Fruit fly (Drosophila melanogaster) whole organism, embryonic: ENCODE results near the gene fan.
A peak's percentile ranks its signal among the peaks of the same experiment; 100 is the strongest.

ENCODE experiments used
- Antp ChIP-seq: fragments of 200-800 bp; sonication (Bioruptor generic); optimal IDR thresholded peaks from 3 replicates; lab custom pipeline; 2016; ENCODE audit warnings: missing biosample characterization, missing genetic modification characterization
- B-H2 ChIP-seq: fragments of 200-800 bp; sonication (Bioruptor generic); optimal IDR thresholded peaks from 2 replicates; lab custom pipeline; 2018; ENCODE audit warnings: missing biosample characterization, mild to moderate bottlenecking, missing genetic modification characterization
- Bdp1 ChIP-seq: fragments of 200-800 bp; sonication (Bioruptor generic); optimal IDR thresholded peaks from 3 replicates; lab custom pipeline; 2016; ENCODE audit warnings: missing biosample characterization, missing genetic modification characterization
- C15 ChIP-seq: fragments of 200-800 bp; sonication (Bioruptor generic); IDR thresholded peaks from 3 replicates; pipeline ENCODE4 v1.3.6; 2022; ENCODE audit warnings: missing biosample characterization, missing genetic modification characterization
- CG10321 ChIP-seq: fragments of 200-800 bp; sonication (Bioruptor generic); IDR thresholded peaks from 2 replicates; pipeline ENCODE4 v1.3.6; 2022; ENCODE audit warnings: missing biosample characterization, missing genetic modification characterization
- CG10543 ChIP-seq: fragments of 200-800 bp; sonication (Bioruptor generic); optimal IDR thresholded peaks from 3 replicates; lab custom pipeline; 2017; ENCODE audit warnings: missing biosample characterization, mild to moderate bottlenecking, missing genetic modification characterization, moderate library complexity
- CG11504 ChIP-seq: fragments of 200-800 bp; sonication (Bioruptor generic); optimal IDR thresholded peaks from 3 replicates; lab custom pipeline; 2019; ENCODE audit warnings: missing biosample characterization, mild to moderate bottlenecking, missing genetic modification characterization, moderate library complexity
- CG12744 ChIP-seq: fragments of 200-800 bp; sonication (Bioruptor generic); optimal IDR thresholded peaks from 2 replicates; lab custom pipeline; 2016; ENCODE audit warnings: missing biosample characterization, missing genetic modification characterization
- CG12769 ChIP-seq: fragments of 200-800 bp; sonication (Bioruptor generic); optimal IDR thresholded peaks from 2 replicates; lab custom pipeline; 2019; ENCODE audit warnings: missing biosample characterization, mild to moderate bottlenecking, missing genetic modification characterization, moderate library complexity
- CG14965 ChIP-seq: fragments of 200-800 bp; sonication (Bioruptor generic); optimal IDR thresholded peaks from 2 replicates; lab custom pipeline; 2016; ENCODE audit warnings: missing biosample characterization, missing genetic modification characterization, borderline replicate concordance
- CG17359 ChIP-seq: fragments of 200-800 bp; sonication (Bioruptor generic); optimal IDR thresholded peaks from 3 replicates; lab custom pipeline; 2018; ENCODE audit warnings: missing biosample characterization, mild to moderate bottlenecking, missing genetic modification characterization, moderate library complexity
- CG17361 ChIP-seq: fragments of 200-800 bp; sonication (Bioruptor generic); IDR thresholded peaks from 3 replicates; pipeline ENCODE4 v1.3.6; 2022; ENCODE audit warnings: missing biosample characterization, missing genetic modification characterization
- CG18619 ChIP-seq: fragments of 200-800 bp; sonication (Bioruptor generic); optimal IDR thresholded peaks from 3 replicates; lab custom pipeline; 2017; ENCODE audit warnings: missing biosample characterization, mild to moderate bottlenecking, missing genetic modification characterization
- CG32532 ChIP-seq: fragments of 200-800 bp; sonication (Bioruptor generic); IDR thresholded peaks from 2 replicates; pipeline ENCODE4 v1.3.6; 2022; ENCODE audit warnings: missing biosample characterization, missing genetic modification characterization
- CG32767 ChIP-seq: fragments of 200-800 bp; sonication (Bioruptor generic); IDR thresholded peaks from 2 replicates; pipeline ENCODE4 v1.3.6; 2022; ENCODE audit warnings: missing biosample characterization, missing genetic modification characterization
- CG33213 ChIP-seq: fragments of 200-800 bp; sonication (Bioruptor generic); optimal IDR thresholded peaks from 3 replicates; lab custom pipeline; 2016; ENCODE audit warnings: missing biosample characterization, missing genetic modification characterization
- CG4617 ChIP-seq: fragments of 200-800 bp; sonication (Bioruptor generic); optimal IDR thresholded peaks from 3 replicates; lab custom pipeline; 2016; ENCODE audit warnings: missing biosample characterization, missing genetic modification characterization, borderline replicate concordance
- CG4730 ChIP-seq: fragments of 200-800 bp; sonication (Bioruptor generic); IDR thresholded peaks from 2 replicates; pipeline ENCODE4 v1.3.6; 2022; ENCODE audit warnings: missing biosample characterization, missing genetic modification characterization
- CG6175 ChIP-seq: fragments of 200-800 bp; sonication (Bioruptor generic); IDR thresholded peaks from 3 replicates; pipeline ENCODE4 v1.3.6; 2022; ENCODE audit warnings: missing biosample characterization, missing genetic modification characterization
- CG6654 ChIP-seq: fragments of 200-800 bp; sonication (Bioruptor generic); optimal IDR thresholded peaks from 2 replicates; lab custom pipeline; 2017; ENCODE audit warnings: missing biosample characterization, mild to moderate bottlenecking, missing genetic modification characterization
- CG6791 ChIP-seq: fragments of 200-800 bp; sonication (Bioruptor generic); IDR thresholded peaks from 3 replicates; pipeline ENCODE4 v1.3.6; 2022; ENCODE audit warnings: missing biosample characterization, missing genetic modification characterization; ENCODE audit not compliant: partially characterized antibody
- CG6813 ChIP-seq: fragments of 200-800 bp; sonication (Bioruptor generic); optimal IDR thresholded peaks from 2 replicates; lab custom pipeline; 2017; ENCODE audit warnings: missing biosample characterization, missing genetic modification characterization, mild to moderate bottlenecking, moderate library complexity, missing genetic modification reagents
- CG7963 ChIP-seq: fragments of 200-800 bp; sonication (Bioruptor generic); IDR thresholded peaks from 3 replicates; pipeline ENCODE4 v1.3.6; 2022; ENCODE audit warnings: missing biosample characterization, missing genetic modification characterization; ENCODE audit not compliant: partially characterized antibody
- D ChIP-seq, 2 experiments: fragments of 200-800 bp in 1 of 2; fragments of >200 bp in 1 of 2; sonication (Bioruptor generic) in 1 of 2; optimal IDR thresholded peaks; 2 replicates in 1 of 2; 3 replicates in 1 of 2; lab custom pipeline; 2017; ENCODE audit warnings: mild to moderate bottlenecking in 1 of 2, missing biosample characterization in 1 of 2, missing genetic modification characterization in 1 of 2, missing genetic modification reagents in 1 of 2
- Elba2 ChIP-seq: fragments of 200-800 bp; sonication (Bioruptor generic); optimal IDR thresholded peaks from 3 replicates; lab custom pipeline; 2016; ENCODE audit warnings: missing biosample characterization, missing genetic modification characterization
- TFAM ChIP-seq: fragments of 200-800 bp; sonication (Bioruptor generic); optimal IDR thresholded peaks from 2 replicates; lab custom pipeline; 2017; ENCODE audit warnings: missing biosample characterization, missing genetic modification characterization, inconsistent platforms
- Trl ChIP-seq, 3 experiments: fragments of >200 bp in 2 of 3; fragments of 200-800 bp in 1 of 3; sonication (Bioruptor generic) in 1 of 3; optimal IDR thresholded peaks; 2 replicates in 1 of 3; 3 replicates in 2 of 3; lab custom pipeline; 2016 to 2017; ENCODE audit warnings: missing biosample characterization in 1 of 3, missing genetic modification characterization in 1 of 3
- amos ChIP-seq: fragments of 200-800 bp; sonication (Bioruptor generic); IDR thresholded peaks from 2 replicates; pipeline ENCODE4 v1.3.6; 2022; ENCODE audit warnings: missing biosample characterization, missing genetic modification characterization; ENCODE audit not compliant: partially characterized antibody
- cg ChIP-seq: fragments of 200-800 bp; sonication (Bioruptor generic); optimal IDR thresholded peaks from 3 replicates; lab custom pipeline; 2019; ENCODE audit warnings: missing biosample characterization, mild to moderate bottlenecking, missing genetic modification characterization, moderate library complexity
- chif ChIP-seq, 2 experiments: fragments of 200-800 bp; sonication (Bioruptor generic); optimal IDR thresholded peaks; 3 replicates each; lab custom pipeline; 2016; ENCODE audit warnings: missing biosample characterization in 2 of 2, missing genetic modification characterization in 2 of 2
- chinmo ChIP-seq: fragments of 200-800 bp; sonication (Bioruptor generic); IDR thresholded peaks from 4 replicates; pipeline ENCODE4 v1.3.6; 2022; ENCODE audit warnings: missing biosample characterization, missing genetic modification characterization; ENCODE audit not compliant: partially characterized antibody
- exex ChIP-seq: fragments of 200-800 bp; sonication (Bioruptor generic); optimal IDR thresholded peaks from 4 replicates; lab custom pipeline; 2018; ENCODE audit warnings: missing biosample characterization, mild to moderate bottlenecking, missing genetic modification characterization, moderate library complexity
- hbn ChIP-seq: fragments of 200-800 bp; sonication (Bioruptor generic); IDR thresholded peaks from 2 replicates; pipeline ENCODE4 v1.3.6; 2022; ENCODE audit warnings: missing biosample characterization, missing genetic modification characterization; ENCODE audit not compliant: partially characterized antibody
- kah ChIP-seq: fragments of 200-800 bp; sonication (Bioruptor generic); optimal IDR thresholded peaks from 2 replicates; lab custom pipeline; 2018; ENCODE audit warnings: missing biosample characterization, mild to moderate bottlenecking, missing genetic modification characterization
- ken ChIP-seq: fragments of 200-800 bp; sonication (Bioruptor generic); IDR thresholded peaks from 3 replicates; pipeline ENCODE4 v1.3.6; 2022; ENCODE audit warnings: missing biosample characterization, missing genetic modification characterization
- nom ChIP-seq: fragments of 200-800 bp; sonication (Bioruptor generic); optimal IDR thresholded peaks from 2 replicates; lab custom pipeline; 2017; ENCODE audit warnings: missing biosample characterization, missing genetic modification characterization, mild to moderate bottlenecking, moderate library complexity, missing genetic modification reagents
- pan ChIP-seq, 4 experiments: fragments of >200 bp in 3 of 4; fragments of 200-800 bp in 1 of 4; sonication (Bioruptor generic) in 1 of 4; optimal IDR thresholded peaks in 3 of 4; IDR thresholded peaks in 1 of 4; 2 replicates each; pipeline versions ENCODE4 v1.3.6 to Lab custom; 2017 to 2022; ENCODE audit warnings: missing biosample characterization in 2 of 4, missing genetic modification characterization in 2 of 4, mixed read lengths in 1 of 4
- seq ChIP-seq: fragments of 200-800 bp; sonication (Bioruptor generic); IDR thresholded peaks from 2 replicates; pipeline ENCODE4 v1.3.6; 2022; ENCODE audit warnings: missing biosample characterization, missing genetic modification characterization
- stc ChIP-seq: fragments of 200-800 bp; sonication (Bioruptor generic); IDR thresholded peaks from 2 replicates; pipeline ENCODE4 v1.3.6; 2022; ENCODE audit warnings: missing biosample characterization, missing genetic modification characterization
- zfh1 ChIP-seq: fragments of 200-800 bp; sonication (Bioruptor generic); IDR thresholded peaks from 3 replicates; pipeline ENCODE4 v1.3.6; 2022; ENCODE audit warnings: missing biosample characterization, missing genetic modification characterization

The fan gene

DNA sequence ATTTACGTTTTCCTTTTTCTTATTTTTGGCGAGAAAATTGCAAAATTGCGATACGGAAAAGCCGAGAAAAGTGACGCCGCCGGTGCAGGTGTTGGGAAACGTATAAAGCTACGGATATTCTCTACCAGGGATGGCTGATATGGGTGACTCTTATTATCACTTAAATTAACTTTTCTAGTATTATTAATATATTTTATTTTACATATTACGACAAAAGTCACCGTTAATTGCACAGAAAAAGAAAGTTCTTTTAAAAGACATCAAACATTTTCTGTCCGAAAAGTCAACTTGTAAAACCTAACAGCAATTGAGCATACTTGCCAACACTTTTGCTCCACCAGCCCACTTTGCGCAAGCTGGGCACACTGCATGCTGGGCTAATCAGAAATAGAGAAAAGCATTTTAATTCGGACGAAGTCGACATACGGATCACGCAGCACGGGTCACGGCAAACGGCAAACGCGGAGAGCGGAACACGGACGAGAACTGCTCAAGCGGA is 18.8 kb downstream of the fan start, which contains the start of the genes Cds and Uba2 (continued):
- TF ChIP-seq CG17361 (GFP tag; lab: Robert Waterston, UW), result peak; percentile 94
- peak; percentile 40 for TF ChIP-seq TFAM
- no peak for TF ChIP-seq cg (GFP tag; lab: Kevin White, UChicago)
- TF ChIP-seq CG18619 (GFP tag; lab: Kevin White, UChicago), result peak; percentile 91
- peak; percentile 92 for TF ChIP-seq CG17359
- peak; percentile 51 for TF ChIP-seq CG12744 (GFP tag; lab: Kevin White, UChicago)
- peak; percentile 88 for TF ChIP-seq CG6813
- TF ChIP-seq CG11504 (tag; lab: Kevin White, UChicago), result no peak
- TF ChIP-seq CG6175 (GFP tag; lab: Robert Waterston, UW), result peak; percentile 77
- peak; percentile 83 for TF ChIP-seq Antp (GFP tag; lab: Kevin White, UChicago)
- no peak for TF ChIP-seq CG7963 (GFP tag; lab: Robert Waterston, UW)
- TF ChIP-seq Elba2 (GFP tag; lab: Kevin White, UChicago), result peak; percentile 85
- peak; percentile 74 for TF ChIP-seq CG6654 (GFP tag; lab: Kevin White, UChicago)
- peak; percentile 39; the same call in 1 of the 2 replicates for TF ChIP-seq amos (GFP tag; lab: Robert Waterston, UW)
- peak; percentile 97 for TF ChIP-seq CG10543 (GFP tag; lab: Kevin White, UChicago)

DNA sequence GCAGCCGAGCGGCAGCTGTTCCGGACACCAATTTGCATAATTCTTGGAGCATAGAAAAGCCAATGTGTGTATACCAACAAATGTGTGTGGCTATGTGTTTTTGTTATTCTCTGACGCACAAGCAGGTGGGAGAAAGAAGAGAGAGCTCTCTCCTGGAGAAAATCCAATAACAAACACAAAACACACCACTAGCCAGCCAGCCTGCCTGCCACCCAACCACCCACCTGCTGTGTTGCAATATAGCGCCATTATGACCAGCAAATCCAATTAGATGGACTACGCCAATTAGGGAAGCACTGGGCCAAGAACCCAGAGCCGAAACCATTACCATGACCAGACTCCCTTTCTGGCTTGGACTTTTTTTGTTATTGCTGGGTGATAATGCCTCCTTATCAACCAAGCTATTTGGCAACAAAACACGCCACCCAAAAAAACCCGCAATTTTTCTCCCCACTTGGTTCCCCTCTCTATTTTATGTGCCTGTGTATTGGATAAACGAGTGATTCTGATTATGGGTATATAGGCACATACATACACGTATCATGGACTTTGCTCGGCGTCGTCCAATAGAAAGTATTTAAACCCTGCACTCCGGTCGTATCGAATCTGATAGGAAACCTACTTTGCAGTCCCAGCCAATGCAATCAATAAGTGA is 19.6 kb downstream of the fan start:
- TF ChIP-seq seq (0 out of 2 replicates have a peak, but pooled peaks have one; percentile 6), chinmo (GFP tag; lab: Robert Waterston, UW) (0 out of 4 replicates have a peak, but pooled peaks have one; percentile 50), stc (GFP tag; lab: Robert Waterston, UW) (no peak), pan (optimal IDR thresholded peaks at IDR 0.05; lab: Kevin White, UChicago) (no peak), pan (GFP tag; optimal IDR thresholded peaks at IDR 0.05 in 1 of 2, IDR thresholded peaks at IDR 0.05 in 1 of 2) (peak in 1 of 2 experiments; percentile 20), C15 (no peak), D (optimal IDR thresholded peaks at IDR 0.05; lab: Kevin White, UChicago) (no peak), D (GFP tag; optimal IDR thresholded peaks at IDR 0.05; lab: Kevin White, UChicago) (no peak), CG4730 (GFP tag; lab: Robert Waterston, UW) (no peak), B-H2 (GFP tag; lab: Kevin White, UChicago) (peak; percentile 5), kah (peak; percentile 81), CG10321 (GFP tag; lab: Robert Waterston, UW) (no peak), Bdp1 (no peak), zfh1 (GFP tag; lab: Robert Waterston, UW) (0 out of 3 replicates have a peak, but pooled peaks have one; percentile 16), Trl (optimal IDR thresholded peaks at IDR 0.05; lab: Kevin White, UChicago) (peak; percentile 44 to 54), Trl (GFP tag; optimal IDR thresholded peaks at IDR 0.05; lab: Kevin White, UChicago) (no peak), CG32532 (GFP tag; lab: Robert Waterston, UW) (0 out of 2 replicates have a peak, but pooled peaks have one; percentile 27), ken (no peak), CG32767 (GFP tag; lab: Robert Waterston, UW) (peak; percentile 22; the same call in 1 of the 2 replicates), CG33213 (GFP tag; lab: Kevin White, UChicago) (no peak), exex (tag; lab: Kevin White, UChicago) (peak; percentile 15), CG4617 (no peak), CG6791 (GFP tag; lab: Robert Waterston, UW) (no peak), CG14965 (GFP tag; lab: Kevin White, UChicago) (no peak), Elba2 (GFP tag; lab: Kevin White, UChicago) (peak; percentile 69), CG12769 (tag; lab: Kevin White, UChicago) (peak; percentile 38), chif (GFP tag; optimal IDR thresholded peaks at IDR 0.05; lab: Kevin White, UChicago) (no peak), hbn (GFP tag; lab: Robert Waterston, UW) (no peak), nom (GFP tag; lab: Kevin White, UChicago) (peak; percentile 14)
